Worm (Caenorhabditis elegans) whole organism, L4 larva: Measurements from ENCODE around the gene txdc-17.

Source experiments
- T20F7.1 ChIP-seq: fragments of 200-800 bp; sonication (Bioruptor generic); optimal IDR thresholded peaks from 2 replicates; lab custom pipeline; 2018; ENCODE audit warnings: mild to moderate bottlenecking, missing genetic modification characterization, missing compliant biosample characterization
- ZK337.2 ChIP-seq: fragments of 200-800 bp; sonication (Bioruptor generic); IDR thresholded peaks from 2 replicates; pipeline ENCODE4 v1.3.6; 2022; ENCODE audit warnings: missing genetic modification reagents, missing genetic modification characterization, missing compliant biosample characterization
- aha-1 ChIP-seq: fragments of 150-350 bp; peaks from one replicate; lab custom pipeline; 2014; ENCODE audit warnings: missing biosample characterization, missing genetic modification characterization
- attf-4 ChIP-seq: sonication (generic microtip); optimal IDR thresholded peaks from 3 replicates; lab custom pipeline; 2017; ENCODE audit warnings: missing biosample characterization, missing genetic modification characterization
- ceh-28 ChIP-seq: fragments of 150-350 bp; optimal IDR thresholded peaks from 2 replicates; lab custom pipeline; 2014; ENCODE audit warnings: missing biosample characterization, missing genetic modification reagents, missing genetic modification characterization
- ceh-32 ChIP-seq: sonication (generic microtip); optimal IDR thresholded peaks from 2 replicates; lab custom pipeline; 2016; ENCODE audit warnings: mild to moderate bottlenecking, missing genetic modification characterization, missing compliant biosample characterization; ENCODE audit not compliant: poor library complexity
- ceh-62 ChIP-seq: sonication (generic microtip); optimal IDR thresholded peaks from 2 replicates; lab custom pipeline; 2017; ENCODE audit warnings: missing biosample characterization, missing genetic modification characterization
- cey-2 ChIP-seq: sonication (generic microtip); optimal IDR thresholded peaks from 3 replicates; lab custom pipeline; 2017; ENCODE audit warnings: missing genetic modification characterization, mild to moderate bottlenecking, missing compliant biosample characterization, antibody characterized with exemption, borderline replicate concordance; ENCODE audit not compliant: insufficient read depth
- ctbp-1 ChIP-seq: fragments of 200-800 bp; sonication (Bioruptor generic); IDR thresholded peaks from 2 replicates; pipeline ENCODE4 v1.3.6; 2022; ENCODE audit warnings: missing genetic modification reagents, missing genetic modification characterization, missing compliant biosample characterization
- daf-12 ChIP-seq: fragments of 150-350 bp; optimal IDR thresholded peaks from 2 replicates; lab custom pipeline; 2014; ENCODE audit warnings: missing biosample characterization, missing genetic modification reagents, missing genetic modification characterization
- daf-16 ChIP-seq, 3 experiments: sonication (generic microtip); optimal IDR thresholded peaks; 2 replicates each; lab custom pipeline; 2016 to 2017; ENCODE audit warnings: missing genetic modification characterization in 3 of 3, missing genetic modification reagents in 3 of 3, mild to moderate bottlenecking in 2 of 3, missing compliant biosample characterization in 2 of 3, missing biosample characterization in 1 of 3, moderate library complexity in 1 of 3
- daf-8 ChIP-seq: fragments of 200-800 bp; sonication (Bioruptor generic); IDR thresholded peaks from 2 replicates; pipeline ENCODE4 v1.3.6; 2022; ENCODE audit warnings: missing genetic modification characterization, missing compliant biosample characterization
- dmd-8 ChIP-seq: fragments of 200-800 bp; sonication (Bioruptor generic); IDR thresholded peaks from 2 replicates; pipeline ENCODE4 v1.3.6; 2022; ENCODE audit warnings: missing genetic modification characterization, missing compliant biosample characterization
- duxl-1 ChIP-seq: sonication (generic microtip); optimal IDR thresholded peaks from 2 replicates; lab custom pipeline; 2016; ENCODE audit warnings: mild to moderate bottlenecking, missing genetic modification characterization, moderate library complexity, missing compliant biosample characterization; ENCODE audit not compliant: poor library complexity
- egl-43 ChIP-seq: fragments of 200-800 bp; sonication (Bioruptor generic); IDR thresholded peaks from 2 replicates; pipeline ENCODE4 v1.3.6; 2022; ENCODE audit warnings: missing genetic modification reagents, missing genetic modification characterization, missing compliant biosample characterization
- gei-8 ChIP-seq: fragments of 200-800 bp; sonication (Bioruptor generic); optimal IDR thresholded peaks from 2 replicates; lab custom pipeline; 2018; ENCODE audit warnings: mild to moderate bottlenecking, missing genetic modification characterization, missing compliant biosample characterization
- hlh-11 ChIP-seq: fragments of 200-800 bp; sonication (Bioruptor generic); optimal IDR thresholded peaks from 2 replicates; lab custom pipeline; 2018; ENCODE audit warnings: mild to moderate bottlenecking, missing genetic modification characterization, missing compliant biosample characterization
- hlh-30 ChIP-seq: sonication (generic microtip); optimal IDR thresholded peaks from 2 replicates; lab custom pipeline; 2017; ENCODE audit warnings: antibody characterized with exemption, mild to moderate bottlenecking, missing genetic modification characterization, missing compliant biosample characterization; ENCODE audit not compliant: insufficient read depth
- lim-7 ChIP-seq: fragments of 200-800 bp; sonication (Bioruptor generic); IDR thresholded peaks from 2 replicates; pipeline ENCODE4 v1.3.6; 2022; ENCODE audit warnings: missing genetic modification characterization, missing compliant biosample characterization
- lin-1 ChIP-seq: fragments of 200-800 bp; sonication (Bioruptor generic); IDR thresholded peaks from 2 replicates; pipeline ENCODE4 v1.3.6; 2022; ENCODE audit warnings: missing genetic modification reagents, missing genetic modification characterization, missing compliant biosample characterization
- lin-13 ChIP-seq: fragments of 150-350 bp; optimal IDR thresholded peaks from 2 replicates; lab custom pipeline; 2014; ENCODE audit warnings: missing biosample characterization, missing genetic modification reagents, missing genetic modification characterization
- lin-15B ChIP-seq: fragments of 150-350 bp; sonication (generic microtip); optimal IDR thresholded peaks from 3 replicates; lab custom pipeline; 2014; ENCODE audit warnings: missing biosample characterization, missing genetic modification characterization
- lin-29 ChIP-seq: fragments of 200-800 bp; sonication (Bioruptor generic); IDR thresholded peaks from 2 replicates; pipeline ENCODE4 v1.3.6; 2022; ENCODE audit warnings: missing genetic modification reagents, missing genetic modification characterization, missing compliant biosample characterization
- lin-38 ChIP-seq: fragments of 200-800 bp; sonication (Bioruptor generic); IDR thresholded peaks from 2 replicates; pipeline ENCODE4 v1.3.6; 2022; ENCODE audit warnings: missing genetic modification reagents, missing genetic modification characterization, missing compliant biosample characterization
- lsy-2 ChIP-seq, 2 experiments: fragments of 150-350 bp in 1 of 2; sonication (generic microtip) in 1 of 2; optimal IDR thresholded peaks; 2 replicates each; lab custom pipeline; 2014 to 2017; ENCODE audit warnings: missing biosample characterization in 2 of 2, missing genetic modification characterization in 2 of 2
- mdl-1 ChIP-seq, 2 experiments: fragments of 150-350 bp in 1 of 2; sonication (generic microtip) in 1 of 2; optimal IDR thresholded peaks; 2 replicates each; lab custom pipeline; 2014 to 2017; ENCODE audit warnings: missing biosample characterization in 2 of 2, missing genetic modification characterization in 2 of 2
- mdt-29 ChIP-seq: fragments of 200-800 bp; sonication (Bioruptor generic); IDR thresholded peaks from 2 replicates; pipeline ENCODE4 v1.3.6; 2022; ENCODE audit warnings: missing genetic modification reagents, missing genetic modification characterization, missing compliant biosample characterization
- mep-1 ChIP-seq: fragments of 150-350 bp; sonication (generic microtip); optimal IDR thresholded peaks from 3 replicates; lab custom pipeline; 2014; ENCODE audit warnings: missing biosample characterization, missing genetic modification characterization
- nhr-10 ChIP-seq: fragments of 150-350 bp; optimal IDR thresholded peaks from 2 replicates; lab custom pipeline; 2014; ENCODE audit warnings: missing biosample characterization, missing genetic modification characterization
- nhr-102 ChIP-seq: sonication (generic microtip); optimal IDR thresholded peaks from 2 replicates; lab custom pipeline; 2016; ENCODE audit warnings: mild to moderate bottlenecking, missing genetic modification characterization, moderate library complexity, missing compliant biosample characterization
- nhr-28 ChIP-seq: fragments of 150-350 bp; optimal IDR thresholded peaks from 2 replicates; lab custom pipeline; 2014; ENCODE audit warnings: missing biosample characterization, missing genetic modification characterization
- nhr-41 ChIP-seq: fragments of 200-800 bp; sonication (Bioruptor generic); IDR thresholded peaks from 2 replicates; pipeline ENCODE4 v1.3.6; 2022; ENCODE audit warnings: missing genetic modification reagents, missing genetic modification characterization, missing compliant biosample characterization
- nhr-6 ChIP-seq: fragments of 150-350 bp; optimal IDR thresholded peaks from 2 replicates; lab custom pipeline; 2014; ENCODE audit warnings: missing biosample characterization, missing genetic modification characterization
- nhr-77 ChIP-seq: fragments of 150-350 bp; optimal IDR thresholded peaks from 2 replicates; lab custom pipeline; 2014; ENCODE audit warnings: missing biosample characterization, missing genetic modification characterization
- pha-4 ChIP-seq, 2 experiments: fragments of 150-350 bp in 1 of 2; fragments of 200-800 bp in 1 of 2; sonication (Bioruptor generic) in 1 of 2; IDR thresholded peaks in 1 of 2; optimal IDR thresholded peaks in 1 of 2; 2 replicates each; pipeline versions ENCODE4 v1.3.6 to Lab custom; 2014 to 2022; ENCODE audit warnings: missing genetic modification characterization in 2 of 2, missing genetic modification reagents in 2 of 2, missing biosample characterization in 1 of 2, missing compliant biosample characterization in 1 of 2
- pqm-1 ChIP-seq: sonication (generic microtip); optimal IDR thresholded peaks from 2 replicates; lab custom pipeline; 2017; ENCODE audit warnings: missing biosample characterization, missing genetic modification characterization
- rbr-2 ChIP-seq: sonication (generic microtip); optimal IDR thresholded peaks from 2 replicates; lab custom pipeline; 2016; ENCODE audit warnings: missing genotype, missing genetic modification characterization, missing compliant biosample characterization
- skn-1 ChIP-seq: fragments of 150-350 bp; optimal IDR thresholded peaks from 2 replicates; lab custom pipeline; 2014; ENCODE audit warnings: missing biosample characterization, missing genetic modification characterization
- spr-3 ChIP-seq: fragments of 200-800 bp; sonication (Bioruptor generic); optimal IDR thresholded peaks from 2 replicates; lab custom pipeline; 2018; ENCODE audit warnings: mild to moderate bottlenecking, missing genetic modification characterization, missing compliant biosample characterization
- tra-1 ChIP-seq: fragments of 200-800 bp; sonication (Bioruptor generic); IDR thresholded peaks from 2 replicates; pipeline ENCODE4 v1.3.6; 2022; ENCODE audit warnings: missing genetic modification reagents, missing genetic modification characterization, missing compliant biosample characterization
- unc-130 ChIP-seq: sonication (generic microtip); optimal IDR thresholded peaks from 2 replicates; lab custom pipeline; 2016; ENCODE audit warnings: missing genetic modification reagents, missing genetic modification characterization, missing compliant biosample characterization
- unc-39 ChIP-seq: sonication (generic microtip); optimal IDR thresholded peaks from 2 replicates; lab custom pipeline; 2017; ENCODE audit warnings: missing biosample characterization, missing genetic modification characterization
- unc-62 ChIP-seq, 3 experiments: fragments of 150-350 bp in 1 of 3; sonication (generic microtip); optimal IDR thresholded peaks in 2 of 3; peaks in 1 of 3; 1 replicate in 1 of 3; 2 replicates in 2 of 3; lab custom pipeline; 2014 to 2017; ENCODE audit warnings: missing biosample characterization in 3 of 3, missing genetic modification characterization in 3 of 3, missing genetic modification reagents in 3 of 3, missing genotype in 1 of 3

txdc-17 gene

ce11 chrIII:2871817-2872216 is 37.4 kb downstream of the txdc-17 start (continued):
- no peak for TF ChIP-seq dmd-8 (GFP tag; lab: Robert Waterston, UW)
- peak; percentile 97 for TF ChIP-seq aha-1
- TF ChIP-seq daf-12 (tag; lab: Kevin White, UChicago), result no peak
- peak; percentile 9 for TF ChIP-seq rbr-2 (tag; lab: Kevin White, UChicago)
- no peak for TF ChIP-seq ceh-32
- TF ChIP-seq daf-8 (GFP tag; lab: Robert Waterston, UW), result no peak
- no peak for TF ChIP-seq ZK337.2 (GFP tag; lab: Robert Waterston, UW)
- no peak for TF ChIP-seq lin-38 (GFP tag; lab: Robert Waterston, UW)
- TF ChIP-seq daf-16 (GFP tag; optimal IDR thresholded peaks at IDR 0.05; lab: Kevin White, UChicago), result no peak
- peak; percentile 49 for TF ChIP-seq daf-16 (tag; optimal IDR thresholded peaks at IDR 0.05; lab: Kevin White, UChicago)
- TF ChIP-seq hlh-30 (tag; lab: Kevin White, UChicago), result peak; percentile 95
- TF ChIP-seq unc-62 (GFP tag; optimal IDR thresholded peaks at IDR 0.05 in 1 of 2; lab: Kevin White, UChicago), result no peak
- no peak for TF ChIP-seq unc-62 (tag; optimal IDR thresholded peaks at IDR 0.05; lab: Kevin White, UChicago)

- TF ChIP-seq lim-7 (GFP tag; lab: Robert Waterston, UW), result no peak
- no peak for TF ChIP-seq lin-15B (tag; lab: Kevin White, UChicago)
- TF ChIP-seq daf-16 (GFP tag; optimal IDR thresholded peaks at IDR 0.05; lab: Kevin White, UChicago), result no peak
- TF ChIP-seq daf-16 (tag; optimal IDR thresholded peaks at IDR 0.05; lab: Kevin White, UChicago), result no peak
- TF ChIP-seq nhr-6, result no peak
- TF ChIP-seq ceh-28 (tag; lab: Kevin White, UChicago), result no peak
- TF ChIP-seq unc-130 (GFP tag; lab: Kevin White, UChicago), result no peak
- TF ChIP-seq mdl-1 (tag; optimal IDR thresholded peaks at IDR 0.05; lab: Kevin White, UChicago), result no peak
- no peak for TF ChIP-seq duxl-1 (tag; lab: Kevin White, UChicago)
- TF ChIP-seq mep-1 (tag; lab: Kevin White, UChicago), result no peak
- no peak for TF ChIP-seq unc-39 (tag; lab: Kevin White, UChicago)
- no peak for TF ChIP-seq ZK337.2 (GFP tag; lab: Robert Waterston, UW)
- no peak for TF ChIP-seq egl-43 (GFP tag; lab: Robert Waterston, UW)
- TF ChIP-seq attf-4 (tag; lab: Kevin White, UChicago), result no peak
- no peak for TF ChIP-seq aha-1
- TF ChIP-seq ctbp-1 (GFP tag; lab: Robert Waterston, UW), result no peak
These were observed 38.7 kb downstream of the txdc-17 start for ce11 chrIII:2873116-2873644.

ce11 chrIII:2874144-2874868 is 39.8 kb downstream of the txdc-17 start, which contains the start of gene klf-1:
Gene klf-1 (plus strand): TSS chrIII:2874818.
- TF ChIP-seq aha-1, result peak; percentile 82
- peak in 1 of 2 experiments; percentile 58 for TF ChIP-seq mdl-1 (tag; optimal IDR thresholded peaks at IDR 0.05; lab: Kevin White, UChicago)
- TF ChIP-seq pha-4 (GFP tag; IDR thresholded peaks at IDR 0.05; lab: Robert Waterston, UW), result no peak
- no peak for TF ChIP-seq pha-4 (tag; optimal IDR thresholded peaks at IDR 0.05; lab: Kevin White, UChicago)
- no peak for TF ChIP-seq skn-1 (tag; lab: Kevin White, UChicago)
- TF ChIP-seq lin-1, result 0 out of 2 replicates have a peak, but pooled peaks have one; percentile 16
- no peak for TF ChIP-seq mdt-29 (GFP tag; lab: Robert Waterston, UW)
- peak; percentile 60 for TF ChIP-seq pqm-1 (tag; lab: Kevin White, UChicago)
- TF ChIP-seq cey-2, result peak; percentile 12
- TF ChIP-seq hlh-11 (tag; lab: Kevin White, UChicago), result peak; percentile 92
- no peak for TF ChIP-seq daf-16 (GFP tag; optimal IDR thresholded peaks at IDR 0.05; lab: Kevin White, UChicago)
- peak; percentile 52 for TF ChIP-seq daf-16 (tag; optimal IDR thresholded peaks at IDR 0.05; lab: Kevin White, UChicago)
- peak; percentile 87 for TF ChIP-seq nhr-28 (tag; lab: Kevin White, UChicago)
- TF ChIP-seq mep-1 (tag; lab: Kevin White, UChicago), result peak; percentile 39
- no peak for TF ChIP-seq spr-3 (GFP tag; lab: Kevin White, UChicago)
- TF ChIP-seq lin-13 (GFP tag; lab: Kevin White, UChicago), result peak; percentile 24
- TF ChIP-seq gei-8 (GFP tag; lab: Kevin White, UChicago), result no peak
- TF ChIP-seq T20F7.1, result peak; percentile 42
- peak; percentile 35 for TF ChIP-seq nhr-10 (tag; lab: Kevin White, UChicago)
- TF ChIP-seq nhr-41 (GFP tag; lab: Robert Waterston, UW), result no peak
- peak; percentile 83 for TF ChIP-seq tra-1 (GFP tag; lab: Robert Waterston, UW)
- no peak for TF ChIP-seq lin-29 (GFP tag; lab: Robert Waterston, UW)
- peak in 1 of 2 experiments; percentile 48 for TF ChIP-seq lsy-2 (tag; optimal IDR thresholded peaks at IDR 0.05; lab: Kevin White, UChicago)
- TF ChIP-seq nhr-77 (tag; lab: Kevin White, UChicago), result peak; percentile 76
- TF ChIP-seq unc-130 (GFP tag; lab: Kevin White, UChicago), result no peak
- no peak for TF ChIP-seq ceh-62 (tag; lab: Kevin White, UChicago)
- TF ChIP-seq nhr-102 (tag; lab: Kevin White, UChicago), result peak; percentile 28
